Worm (Caenorhabditis elegans): ENCODE data around the gene C14B4.2.
A peak's percentile ranks its signal among the peaks of the same experiment; 100 is the strongest.

Gene C14B4.2

ce11 chrV:19391242-19391641 is 28.8 kb upstream of the C14B4.2 start:
- TF ChIP-seq nhr-129 (tag; optimal IDR thresholded peaks at IDR 0.05) (peak; percentile 10), nhr-10 (tag; optimal IDR thresholded peaks at IDR 0.05) (no peak), unc-55 (GFP tag; optimal IDR thresholded peaks at IDR 0.05) (peak; percentile 57), C34F6.9 (tag; optimal IDR thresholded peaks at IDR 0.05) (peak; percentile 20), elt-1 (tag; optimal IDR thresholded peaks at IDR 0.05) (no peak), crh-2 (tag; optimal IDR thresholded peaks at IDR 0.05) (peak; percentile 14), lsy-2 (tag; optimal IDR thresholded peaks at IDR 0.05) (peak in 1 of 2 experiments; percentile 33)

ce11 chrV:19390029-19390428 is 27.6 kb upstream of the C14B4.2 start, which contains the start of gene slcr-46.2:
TSS of gene slcr-46.2 (minus strand) at chrV:19390129.
- TF ChIP-seq lsy-2 (tag; optimal IDR thresholded peaks at IDR 0.05) (no peak), ama-1 (optimal IDR thresholded peaks at IDR 0.05) (no peak), nhr-77 (tag; optimal IDR thresholded peaks at IDR 0.05) (no peak), nhr-11 (tag; optimal IDR thresholded peaks at IDR 0.05) (no peak), nhr-129 (tag; optimal IDR thresholded peaks at IDR 0.05) (no peak), nhr-23 (tag; optimal IDR thresholded peaks at IDR 0.05) (no peak), F13H6.1 (tag; optimal IDR thresholded peaks at IDR 0.05) (no peak), nhr-10 (tag; optimal IDR thresholded peaks at IDR 0.05) (no peak), lin-39 (tag; optimal IDR thresholded peaks at IDR 0.05) (no peak)

ce11 chrV:19380968-19381367 is 18.5 kb upstream of the C14B4.2 start, which contains the start of gene srw-84:
TSS of gene srw-84 (plus strand) at chrV:19381268.
- no peak for TF ChIP-seq sma-3 (GFP tag; optimal IDR thresholded peaks at IDR 0.05)
- TF ChIP-seq elt-3 (tag; optimal IDR thresholded peaks at IDR 0.05) = no peak
- TF ChIP-seq Y55F3AM.14 (GFP tag; optimal IDR thresholded peaks at IDR 0.05) = no peak

DNA sequence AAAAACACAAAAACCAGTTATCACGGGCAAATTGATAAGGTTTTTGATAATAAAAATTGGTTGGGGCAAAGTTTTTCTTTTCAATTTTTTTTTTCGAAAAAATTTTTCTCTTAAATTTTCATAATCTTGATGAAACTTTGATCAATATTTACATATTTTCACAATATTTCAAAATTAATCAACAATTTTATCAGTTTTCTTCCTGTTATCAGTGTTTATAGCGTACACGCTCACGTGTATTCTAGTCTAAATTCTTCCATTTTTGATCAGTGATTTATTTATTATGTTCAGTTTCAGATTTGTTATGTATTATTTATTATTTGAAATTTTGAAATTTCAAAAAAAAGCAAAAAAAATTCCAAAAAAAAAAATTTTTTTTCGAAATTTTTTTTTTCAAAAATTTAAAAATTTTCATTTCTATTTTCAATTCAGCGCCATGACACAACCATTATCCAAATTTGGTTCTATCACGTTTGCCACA is 14.6 kb upstream of the C14B4.2 start, which contains the start of gene nceh-1:
TSS of gene nceh-1 (plus strand) at position 431 of the 481 bp plus-strand sequence.
- TF ChIP-seq unc-62 (GFP tag; optimal IDR thresholded peaks at IDR 0.05) (no peak), fos-1 (tag; optimal IDR thresholded peaks at IDR 0.05) (peak; percentile 42)

ce11 chrV:19371777-19372176 is 9.3 kb upstream of the C14B4.2 start:
- TF ChIP-seq mab-5 (tag; optimal IDR thresholded peaks at IDR 0.05) (no peak), ztf-4 (tag; optimal IDR thresholded peaks at IDR 0.05) (no peak), elt-3 (tag; optimal IDR thresholded peaks at IDR 0.05) (no peak), nhr-129 (tag; optimal IDR thresholded peaks at IDR 0.05) (no peak), lin-13 (GFP tag; optimal IDR thresholded peaks at IDR 0.05) (no peak), mdl-1 (tag; optimal IDR thresholded peaks at IDR 0.05) (no peak), nhr-6 (tag; optimal IDR thresholded peaks at IDR 0.05) (no peak), blmp-1 (tag; optimal IDR thresholded peaks at IDR 0.05; ENCODE audit: insufficient read depth) (no peak), nhr-23 (tag; optimal IDR thresholded peaks at IDR 0.05) (no peak), F13H6.1 (tag; optimal IDR thresholded peaks at IDR 0.05) (no peak), lin-39 (tag; optimal IDR thresholded peaks at IDR 0.05) (no peak), lin-11 (tag; optimal IDR thresholded peaks at IDR 0.05) (no peak), unc-39 (tag; optimal IDR thresholded peaks at IDR 0.05) (no peak), ztf-11 (tag; optimal IDR thresholded peaks at IDR 0.05) (no peak), ceh-16 (tag; optimal IDR thresholded peaks at IDR 0.05) (no peak), lsy-2 (tag; optimal IDR thresholded peaks at IDR 0.05) (no peak)

- TF ChIP-seq ztf-11 (tag; optimal IDR thresholded peaks at IDR 0.05) = no peak
These were observed 8.8 kb upstream of the C14B4.2 start, which contains the start of gene Y43F8A.2 for ce11 chrV:19371253-19371652. TSS of gene Y43F8A.2 (plus strand) at chrV:19371553.

DNA sequence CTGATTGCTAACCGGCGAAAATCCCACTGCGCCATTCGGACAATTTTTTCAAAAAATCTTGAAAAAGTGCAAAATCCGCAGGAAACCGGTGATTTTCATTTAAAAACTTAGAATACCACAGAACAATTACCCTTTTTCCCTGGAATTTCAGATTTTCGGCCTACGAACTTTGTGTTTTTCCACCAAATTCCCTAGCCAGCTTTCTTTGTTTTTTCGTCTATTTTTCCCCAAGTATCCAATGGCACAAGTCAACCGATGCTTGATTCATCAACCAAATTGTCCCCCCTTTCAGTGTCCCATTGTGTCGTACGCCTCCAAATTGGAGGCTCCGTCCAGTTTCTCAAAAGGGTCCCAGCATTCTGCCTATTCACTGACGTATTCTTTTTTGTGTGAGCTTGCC is 7.7 kb upstream of the C14B4.2 start, which contains the start of gene Y43F8A.1:
TSS of gene Y43F8A.1 (plus strand) at position 301 of the 400 bp plus-strand sequence.
- no peak for TF ChIP-seq blmp-1 (tag; optimal IDR thresholded peaks at IDR 0.05; ENCODE audit: insufficient read depth)
- TF ChIP-seq mbf-1 (tag; optimal IDR thresholded peaks at IDR 0.05) = no peak
- TF ChIP-seq unc-62 (GFP tag; optimal IDR thresholded peaks at IDR 0.05) = no peak
- no peak for TF ChIP-seq Y55F3AM.14 (GFP tag; optimal IDR thresholded peaks at IDR 0.05)
- no peak for TF ChIP-seq elt-1 (tag; optimal IDR thresholded peaks at IDR 0.05)
- no peak for TF ChIP-seq peb-1 (tag; optimal IDR thresholded peaks at IDR 0.05)

Measured in whole organism, L2 larva.